Fruit fly (Drosophila melanogaster): Measurements from ENCODE around the gene CG15450.

CG15450 gene

DNA sequence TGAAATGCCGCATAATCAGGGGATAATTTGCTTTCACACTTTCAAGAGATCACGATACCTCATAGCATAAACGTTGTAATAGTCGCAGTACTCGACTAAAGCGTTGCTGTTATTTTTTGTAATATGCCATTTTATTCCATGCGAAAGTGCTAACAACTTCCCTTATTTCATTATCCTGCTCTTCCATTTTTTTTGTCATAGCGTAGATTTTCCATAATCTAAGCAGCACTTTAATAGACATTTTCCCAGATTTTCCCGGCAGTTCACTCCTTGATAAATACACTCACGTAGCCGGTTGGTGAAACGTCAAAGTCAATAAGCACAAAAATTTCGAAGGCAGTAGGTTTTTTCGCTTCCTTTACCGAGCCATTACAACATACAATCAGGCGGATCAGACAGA is at the start of gene CG15450:
Gene CG15450 (plus strand): TSS at position 301 of the 400 bp plus-strand sequence.
- no peak for TF ChIP-seq noc (tag; optimal IDR thresholded peaks at IDR 0.05)

dm6 chrX:20776281-20776680 is 45.7 kb upstream of the CG15450 start:
- no peak for TF ChIP-seq noc (tag; optimal IDR thresholded peaks at IDR 0.05)

DNA sequence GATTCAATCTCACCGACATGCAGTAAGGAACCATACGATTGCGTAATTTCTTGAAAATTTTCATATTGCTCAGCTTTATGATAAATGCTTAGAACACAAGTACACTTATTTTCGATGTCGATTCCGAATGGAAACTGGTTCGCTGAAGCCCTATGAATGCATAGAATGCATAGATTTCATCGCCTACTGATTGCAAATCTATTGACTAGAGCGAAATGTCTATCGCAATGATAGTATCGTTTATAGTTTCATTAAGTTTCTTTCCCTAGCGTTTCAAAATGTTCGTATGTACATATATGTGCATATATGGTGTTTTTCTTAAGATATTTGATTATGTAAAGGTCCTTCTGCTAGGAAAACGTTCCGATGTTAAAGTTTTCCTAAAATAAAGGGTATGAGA is 40.8 kb upstream of the CG15450 start, which contains the start of gene CG32507:
Gene CG32507 (minus strand): TSS at position 101 of the 400 bp plus-strand sequence.
- no peak for TF ChIP-seq noc (tag; optimal IDR thresholded peaks at IDR 0.05)

DNA sequence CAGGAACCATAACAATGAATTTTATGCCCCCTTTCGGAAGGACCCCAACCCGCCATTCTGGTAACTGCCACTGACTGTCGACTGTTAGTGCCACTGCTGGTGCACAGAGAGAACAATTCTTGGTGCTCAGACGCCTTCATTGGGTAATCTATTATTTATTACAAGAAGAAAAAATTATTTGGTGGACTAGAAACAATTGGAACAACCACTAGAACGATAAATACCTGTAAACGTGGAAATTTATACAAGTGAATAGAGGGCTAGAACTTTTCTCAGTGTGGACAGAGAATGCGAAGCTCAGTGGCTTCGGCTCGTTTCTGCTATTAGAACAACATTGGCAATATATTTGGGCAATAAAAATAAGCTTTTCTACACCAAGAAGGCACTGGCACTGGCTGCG is 24.5 kb upstream of the CG15450 start:
- no peak for TF ChIP-seq noc (tag; optimal IDR thresholded peaks at IDR 0.05)

DNA sequence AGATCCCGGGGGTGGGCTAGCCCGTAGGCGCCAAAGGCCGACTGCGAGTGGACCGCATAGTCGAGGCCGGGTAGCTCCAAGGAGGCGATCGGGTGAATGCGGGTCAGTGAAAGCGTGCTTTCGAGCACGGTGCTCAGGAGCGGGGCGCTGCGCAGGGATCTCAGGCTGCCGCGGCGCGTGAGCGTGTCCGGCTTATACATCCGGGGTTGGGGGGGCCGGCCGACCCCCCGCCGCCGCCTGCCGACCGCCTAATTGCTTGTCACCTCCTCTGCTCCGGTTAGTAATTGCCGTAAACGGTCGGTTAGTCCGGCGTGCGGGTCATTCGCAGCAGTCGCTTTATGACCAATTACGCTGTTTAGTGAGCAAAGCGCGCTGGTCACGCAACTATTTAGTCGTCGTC is 4.2 kb downstream of the CG15450 start:
- no peak for TF ChIP-seq noc (tag; optimal IDR thresholded peaks at IDR 0.05)

- no peak for TF ChIP-seq noc (tag; optimal IDR thresholded peaks at IDR 0.05)
Observed at dm6 chrX:20863704-20864103, 41.8 kb downstream of the CG15450 start.

dm6 chrX:20869297-20869696 is 47.4 kb downstream of the CG15450 start, which contains the start of gene CG1314:
Gene CG1314 (minus strand): TSS chrX:20869397.
- TF ChIP-seq noc (tag; optimal IDR thresholded peaks at IDR 0.05), result no peak

Data from whole organism, larva.